Fruit fly (Drosophila melanogaster): Measurements from ENCODE around the gene Bmcp.

Gene Bmcp

DNA sequence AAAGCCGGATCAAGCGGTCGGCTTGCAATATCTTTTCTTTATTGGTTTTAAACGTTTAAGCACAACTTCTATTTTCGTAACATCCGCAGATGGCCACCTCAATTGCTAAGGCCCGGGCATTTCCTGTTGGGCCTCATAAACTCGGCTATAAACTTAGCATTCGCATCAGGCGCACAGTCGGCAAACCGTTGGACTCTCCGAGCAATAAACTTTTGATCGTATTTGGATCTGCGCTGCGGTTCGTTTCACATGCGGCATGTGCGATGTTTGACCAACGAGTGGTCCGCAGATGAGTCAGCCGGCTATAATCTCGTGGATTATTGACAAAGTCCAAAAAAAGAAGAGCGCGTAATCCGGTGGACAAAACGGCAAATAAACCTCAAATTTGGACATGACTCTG, 8.9 kb upstream of the Bmcp start:
- TF ChIP-seq Sox102F (GFP tag; optimal IDR thresholded peaks at IDR 0.05) = no peak
- TF ChIP-seq CG8119 (GFP tag; IDR thresholded peaks at IDR 0.05) = no peak
- no peak for TF ChIP-seq salr (GFP tag; optimal IDR thresholded peaks at IDR 0.05)
- no peak for TF ChIP-seq Ets21C (GFP tag; optimal IDR thresholded peaks at IDR 0.05)
- no peak for TF ChIP-seq CG10631 (GFP tag; optimal IDR thresholded peaks at IDR 0.05)
- no peak for TF ChIP-seq pdm3 (GFP tag; optimal IDR thresholded peaks at IDR 0.05)
- no peak for TF ChIP-seq CG10669 (GFP tag; optimal IDR thresholded peaks at IDR 0.05)
- TF ChIP-seq CG31627 (GFP tag; optimal IDR thresholded peaks at IDR 0.05) = no peak
- no peak for TF ChIP-seq Hr39 (GFP tag; optimal IDR thresholded peaks at IDR 0.05)
- no peak for TF ChIP-seq Eip78C (GFP tag)
- no peak for TF ChIP-seq CG8632 (GFP tag; optimal IDR thresholded peaks at IDR 0.05)
- no peak for TF ChIP-seq Eip93F (GFP tag; optimal IDR thresholded peaks at IDR 0.05)

DNA sequence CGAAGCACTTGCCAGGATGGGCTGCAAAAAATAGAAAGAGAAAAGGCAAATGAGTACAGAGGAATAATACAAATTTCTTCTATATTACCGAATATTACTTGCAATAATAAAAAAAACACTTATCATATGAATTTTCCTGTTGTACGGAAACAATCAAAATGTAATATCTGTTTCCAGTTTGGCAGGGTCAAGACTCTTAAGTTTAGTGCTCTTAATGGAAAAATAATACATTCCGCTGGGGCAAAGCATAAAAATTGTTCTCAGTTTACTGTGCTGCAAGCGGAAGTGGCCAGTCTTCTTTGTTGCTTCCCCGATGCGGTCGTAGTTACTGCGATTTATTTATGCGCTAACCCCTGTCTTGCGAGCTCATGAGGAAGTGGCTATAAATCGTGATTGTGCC, 7.9 kb upstream of the Bmcp start:
- TF ChIP-seq acj6 (GFP tag; optimal IDR thresholded peaks at IDR 0.05) (peak; percentile 19), CG6163 (GFP tag; IDR thresholded peaks at IDR 0.05) (0 out of 3 replicates have a peak, but pooled peaks have one; percentile 35), CG10669 (GFP tag; optimal IDR thresholded peaks at IDR 0.05) (peak; percentile 43), CG8119 (GFP tag; IDR thresholded peaks at IDR 0.05) (no peak), CG3919 (GFP tag; optimal IDR thresholded peaks at IDR 0.05) (peak; percentile 46), Hr38 (GFP tag; optimal IDR thresholded peaks at IDR 0.05) (no peak), Sox102F (GFP tag; optimal IDR thresholded peaks at IDR 0.05) (no peak), Lpt (GFP tag; optimal IDR thresholded peaks at IDR 0.05) (no peak), spab (GFP tag; optimal IDR thresholded peaks at IDR 0.05) (peak; percentile 32), CG6854 (GFP tag; optimal IDR thresholded peaks at IDR 0.05) (no peak), CG11902 (GFP tag; optimal IDR thresholded peaks at IDR 0.05) (no peak), Eip93F (GFP tag; optimal IDR thresholded peaks at IDR 0.05) (no peak), CG15336 (GFP tag; IDR thresholded peaks at IDR 0.05) (no peak), Eip78C (GFP tag) (peak; percentile 91), vri (GFP tag; optimal IDR thresholded peaks at IDR 0.05) (no peak), OdsH (GFP tag; optimal IDR thresholded peaks at IDR 0.05) (peak; percentile 16), CG8319 (GFP tag; optimal IDR thresholded peaks at IDR 0.05) (no peak), dsx (GFP tag; optimal IDR thresholded peaks at IDR 0.05; ENCODE audit: poor library complexity, severe bottlenecking) (peak; percentile 59), topi (GFP tag; optimal IDR thresholded peaks at IDR 0.05) (no peak), Ets96B (tag; optimal IDR thresholded peaks at IDR 0.05) (no peak), esn (GFP tag; optimal IDR thresholded peaks at IDR 0.05) (no peak), Smox (GFP tag; optimal IDR thresholded peaks at IDR 0.05) (no peak), Ets21C (GFP tag; optimal IDR thresholded peaks at IDR 0.05) (no peak), CG6792 (GFP tag; optimal IDR thresholded peaks at IDR 0.05) (peak; percentile 1), dac (GFP tag; optimal IDR thresholded peaks at IDR 0.05) (no peak), CG6276 (GFP tag; optimal IDR thresholded peaks at IDR 0.05) (no peak), CG34406 (GFP tag; optimal IDR thresholded peaks at IDR 0.05) (no peak), Hr39 (GFP tag; optimal IDR thresholded peaks at IDR 0.05) (no peak), CG9139 (GFP tag; optimal IDR thresholded peaks at IDR 0.05) (peak; percentile 18), Hr4 (GFP tag; optimal IDR thresholded peaks at IDR 0.05) (no peak), CG6808 (GFP tag; optimal IDR thresholded peaks at IDR 0.05) (peak; percentile 13), CG32006 (GFP tag; optimal IDR thresholded peaks at IDR 0.05) (no peak), Sox15 (GFP tag; optimal IDR thresholded peaks at IDR 0.05) (no peak), salr (GFP tag; optimal IDR thresholded peaks at IDR 0.05) (no peak), ss (GFP tag; optimal IDR thresholded peaks at IDR 0.05) (peak; percentile 6 to 45), CG31627 (GFP tag; optimal IDR thresholded peaks at IDR 0.05) (no peak), cyc (GFP tag; optimal IDR thresholded peaks at IDR 0.05) (no peak), Eip75B (GFP tag; optimal IDR thresholded peaks at IDR 0.05) (no peak), CG3032 (tag; optimal IDR thresholded peaks at IDR 0.05) (peak; percentile 9), CG10631 (GFP tag; optimal IDR thresholded peaks at IDR 0.05) (peak; percentile 29), CG8632 (GFP tag; optimal IDR thresholded peaks at IDR 0.05) (no peak)
